Worm (Caenorhabditis elegans) whole organism, L3 larva: ENCODE results near the gene F20D6.11.

Experiments used
- R02D3.7 ChIP-seq: fragments of 150-350 bp; optimal IDR thresholded peaks from 2 replicates; lab custom pipeline; 2014; ENCODE audit warnings: missing biosample characterization, missing genetic modification characterization
- ZK546.5 ChIP-seq: sonication (generic microtip); optimal IDR thresholded peaks from 2 replicates; lab custom pipeline; 2017; ENCODE audit warnings: missing biosample characterization, missing genetic modification characterization
- ama-1 ChIP-seq: fragments of 150-350 bp; optimal IDR thresholded peaks from 2 replicates; lab custom pipeline; 2018
- ceh-16 ChIP-seq: sonication (generic microtip); optimal IDR thresholded peaks from 2 replicates; lab custom pipeline; 2017; ENCODE audit warnings: missing biosample characterization, missing genetic modification characterization
- ceh-28 ChIP-seq: fragments of 150-350 bp; optimal IDR thresholded peaks from 2 replicates; lab custom pipeline; 2014; ENCODE audit warnings: missing biosample characterization, missing genetic modification reagents, missing genetic modification characterization
- daf-12 ChIP-seq: fragments of 150-350 bp; optimal IDR thresholded peaks from 2 replicates; lab custom pipeline; 2014; ENCODE audit warnings: missing biosample characterization, missing genetic modification reagents, missing genetic modification characterization
- fkh-10 ChIP-seq: sonication (generic microtip); optimal IDR thresholded peaks from 2 replicates; lab custom pipeline; 2017; ENCODE audit warnings: missing biosample characterization, missing genetic modification reagents, missing genetic modification characterization
- hmg-11 ChIP-seq: sonication (generic microtip); optimal IDR thresholded peaks from 2 replicates; lab custom pipeline; 2016; ENCODE audit warnings: missing genetic modification characterization, missing compliant biosample characterization
- jun-1 ChIP-seq: fragments of 150-350 bp; optimal IDR thresholded peaks from 2 replicates; lab custom pipeline; 2014; ENCODE audit warnings: missing biosample characterization, missing genetic modification reagents, missing genetic modification characterization
- lin-15B ChIP-seq: fragments of 150-350 bp; optimal IDR thresholded peaks from 2 replicates; lab custom pipeline; 2014; ENCODE audit warnings: missing biosample characterization, missing genetic modification characterization
- mdl-1 ChIP-seq: fragments of 150-350 bp; optimal IDR thresholded peaks from 2 replicates; lab custom pipeline; 2014; ENCODE audit warnings: missing biosample characterization, missing genetic modification characterization
- mml-1 ChIP-seq: fragments of 150-350 bp; sonication (generic microtip); optimal IDR thresholded peaks from 3 replicates; lab custom pipeline; 2014; ENCODE audit warnings: missing biosample characterization, missing genetic modification characterization
- nhr-11 ChIP-seq: fragments of 150-350 bp; optimal IDR thresholded peaks from 2 replicates; lab custom pipeline; 2014; ENCODE audit warnings: missing biosample characterization, missing genetic modification characterization
- nhr-23 ChIP-seq: fragments of 150-350 bp; optimal IDR thresholded peaks from 2 replicates; lab custom pipeline; 2014; ENCODE audit warnings: missing biosample characterization, missing genetic modification reagents, missing genetic modification characterization
- nhr-237 ChIP-seq: fragments of 150-350 bp; optimal IDR thresholded peaks from 2 replicates; lab custom pipeline; 2014; ENCODE audit warnings: missing biosample characterization, missing genetic modification characterization
- nhr-28 ChIP-seq: fragments of 150-350 bp; optimal IDR thresholded peaks from 2 replicates; lab custom pipeline; 2014; ENCODE audit warnings: missing biosample characterization, missing genetic modification characterization
- nhr-67 ChIP-seq: fragments of 150-350 bp; optimal IDR thresholded peaks from 2 replicates; lab custom pipeline; 2014; ENCODE audit warnings: missing biosample characterization, missing genetic modification characterization
- sea-2 ChIP-seq: fragments of 150-350 bp; sonication (generic microtip); optimal IDR thresholded peaks from 4 replicates; lab custom pipeline; 2014; ENCODE audit warnings: missing biosample characterization, missing genetic modification reagents, missing genetic modification characterization
- skn-1 ChIP-seq: fragments of 150-350 bp; optimal IDR thresholded peaks from 2 replicates; lab custom pipeline; 2014; ENCODE audit warnings: missing biosample characterization, missing genetic modification characterization
- tbx-2 ChIP-seq: sonication (generic microtip); optimal IDR thresholded peaks from 2 replicates; lab custom pipeline; 2016; ENCODE audit warnings: mild to moderate bottlenecking, missing genetic modification characterization, missing compliant biosample characterization
- unc-39 ChIP-seq: sonication (generic microtip); optimal IDR thresholded peaks from 4 replicates; lab custom pipeline; 2017; ENCODE audit warnings: missing biosample characterization, missing genetic modification characterization
- zag-1 ChIP-seq: fragments of 150-350 bp; optimal IDR thresholded peaks from 2 replicates; lab custom pipeline; 2014; ENCODE audit warnings: missing biosample characterization, missing genetic modification characterization
- ztf-11 ChIP-seq: fragments of 150-350 bp; optimal IDR thresholded peaks from 2 replicates; lab custom pipeline; 2014; ENCODE audit warnings: missing biosample characterization, missing genetic modification characterization
- ztf-4 ChIP-seq: fragments of 150-350 bp; optimal IDR thresholded peaks from 2 replicates; lab custom pipeline; 2014; ENCODE audit warnings: missing biosample characterization, missing genetic modification characterization

Gene F20D6.11

DNA sequence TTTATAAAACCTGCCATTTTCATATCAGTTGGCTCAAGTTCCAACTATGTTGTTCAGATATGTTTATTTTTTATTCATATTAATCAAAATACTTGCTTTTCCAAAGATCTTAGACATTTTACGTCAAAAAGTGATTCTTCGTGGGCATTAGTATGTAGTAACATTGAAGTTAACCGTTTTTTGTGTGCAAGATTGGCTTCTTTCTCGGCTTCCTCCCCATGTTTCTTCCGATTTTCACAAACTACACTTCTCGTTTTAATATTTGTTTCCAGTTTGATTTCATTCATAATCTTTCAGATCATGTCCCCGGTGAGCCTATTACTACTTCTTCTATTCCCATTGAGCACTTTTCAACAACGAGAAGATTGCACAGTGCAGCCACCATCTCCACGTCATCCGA is 41.4 kb downstream of the F20D6.11 start, which contains the start of gene sul-2:
sul-2 (plus strand) TSS at position 301 of the 400 bp plus-strand sequence.
- TF ChIP-seq tbx-2 (tag; lab: Kevin White, UChicago) (no peak), ZK546.5 (tag; lab: Kevin White, UChicago) (no peak), nhr-237 (no peak), skn-1 (no peak), fkh-10 (GFP tag; lab: Kevin White, UChicago) (no peak), mdl-1 (tag; lab: Kevin White, UChicago) (no peak), sea-2 (GFP tag; lab: Kevin White, UChicago) (no peak), lin-15B (tag; lab: Kevin White, UChicago) (no peak), ama-1 (lab: Kevin White, UChicago) (no peak), mml-1 (tag; lab: Kevin White, UChicago) (no peak), nhr-11 (tag; lab: Kevin White, UChicago) (no peak), jun-1 (tag; lab: Kevin White, UChicago) (no peak), nhr-28 (tag; lab: Kevin White, UChicago) (no peak)

DNA sequence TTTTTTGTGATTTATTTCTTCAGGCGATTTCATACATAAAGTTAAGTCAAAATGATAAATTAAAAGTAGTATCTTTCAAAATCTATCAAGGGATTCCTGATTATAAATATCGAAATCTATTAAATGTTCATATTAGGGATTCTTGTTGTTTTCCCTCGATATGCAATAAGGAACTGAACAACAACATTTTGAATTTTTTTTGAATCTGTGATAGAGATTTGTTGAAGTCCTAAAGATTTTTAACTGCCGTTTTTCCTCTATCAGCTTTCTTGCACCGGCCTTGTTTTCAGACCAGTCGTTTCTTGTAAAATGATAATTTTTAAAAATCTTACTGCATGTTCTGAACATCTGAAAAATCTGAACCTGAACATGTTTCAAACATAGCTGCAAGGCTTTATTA is 43.2 kb downstream of the F20D6.11 start:
- TF ChIP-seq hmg-11 (tag; lab: Kevin White, UChicago) (no peak), lin-15B (tag; lab: Kevin White, UChicago) (no peak), nhr-23 (tag; lab: Kevin White, UChicago) (no peak), R02D3.7 (tag; lab: Kevin White, UChicago) (no peak), ceh-16 (tag; lab: Kevin White, UChicago) (no peak), ceh-28 (tag; lab: Kevin White, UChicago) (no peak), ama-1 (lab: Kevin White, UChicago) (no peak), zag-1 (no peak), unc-39 (tag; lab: Kevin White, UChicago) (no peak), ztf-11 (no peak), nhr-67 (no peak), daf-12 (tag; lab: Kevin White, UChicago) (no peak), fkh-10 (GFP tag; lab: Kevin White, UChicago) (no peak), ztf-4 (tag; lab: Kevin White, UChicago) (no peak)
- TF ChIP-seq, all 47 proteins: peak for 0
